Worm (Caenorhabditis elegans) whole organism, L4 larva: Measurements from ENCODE around the gene nlp-11.

Experiments
- F26F4.8 ChIP-seq: fragments of 200-800 bp; sonication (Bioruptor generic); conservative IDR thresholded peaks from 2 replicates; pipeline ENCODE4 v1.3.6; 2022; ENCODE audit warnings: missing genetic modification characterization, missing compliant biosample characterization
- T20F7.1 ChIP-seq: fragments of 200-800 bp; sonication (Bioruptor generic); optimal IDR thresholded peaks from 2 replicates; lab custom pipeline; 2018; ENCODE audit warnings: mild to moderate bottlenecking, missing genetic modification characterization, missing compliant biosample characterization
- Y48G9A.11 ChIP-seq: fragments of 200-800 bp; sonication (Bioruptor generic); IDR thresholded peaks from 2 replicates; pipeline ENCODE4 v1.3.6; 2022; ENCODE audit warnings: missing genetic modification reagents, missing genetic modification characterization, missing compliant biosample characterization
- ZK337.2 ChIP-seq: fragments of 200-800 bp; sonication (Bioruptor generic); IDR thresholded peaks from 2 replicates; pipeline ENCODE4 v1.3.6; 2022; ENCODE audit warnings: missing genetic modification reagents, missing genetic modification characterization, missing compliant biosample characterization
- ZK546.5 ChIP-seq, 2 experiments: sonication (generic microtip); optimal IDR thresholded peaks; 2 replicates each; lab custom pipeline; 2017; ENCODE audit warnings: missing biosample characterization in 2 of 2, missing genetic modification characterization in 2 of 2
- aha-1 ChIP-seq: fragments of 150-350 bp; peaks from one replicate; lab custom pipeline; 2014; ENCODE audit warnings: missing biosample characterization, missing genetic modification characterization
- attf-4 ChIP-seq: sonication (generic microtip); optimal IDR thresholded peaks from 3 replicates; lab custom pipeline; 2017; ENCODE audit warnings: missing biosample characterization, missing genetic modification characterization
- ceh-20 ChIP-seq: fragments of 200-800 bp; sonication (Bioruptor generic); IDR thresholded peaks from 2 replicates; pipeline ENCODE4 v1.3.6; 2022; ENCODE audit warnings: missing genetic modification reagents, missing genetic modification characterization, missing compliant biosample characterization
- ceh-62 ChIP-seq: sonication (generic microtip); optimal IDR thresholded peaks from 2 replicates; lab custom pipeline; 2017; ENCODE audit warnings: missing biosample characterization, missing genetic modification characterization
- cey-2 ChIP-seq: sonication (generic microtip); optimal IDR thresholded peaks from 3 replicates; lab custom pipeline; 2017; ENCODE audit warnings: missing genetic modification characterization, mild to moderate bottlenecking, missing compliant biosample characterization, antibody characterized with exemption, borderline replicate concordance; ENCODE audit not compliant: insufficient read depth
- ctbp-1 ChIP-seq: fragments of 200-800 bp; sonication (Bioruptor generic); IDR thresholded peaks from 2 replicates; pipeline ENCODE4 v1.3.6; 2022; ENCODE audit warnings: missing genetic modification reagents, missing genetic modification characterization, missing compliant biosample characterization
- daf-12 ChIP-seq: fragments of 150-350 bp; optimal IDR thresholded peaks from 2 replicates; lab custom pipeline; 2014; ENCODE audit warnings: missing biosample characterization, missing genetic modification reagents, missing genetic modification characterization
- daf-16 ChIP-seq, 3 experiments: sonication (generic microtip); optimal IDR thresholded peaks; 2 replicates each; lab custom pipeline; 2016 to 2017; ENCODE audit warnings: missing genetic modification characterization in 3 of 3, missing genetic modification reagents in 3 of 3, mild to moderate bottlenecking in 2 of 3, missing compliant biosample characterization in 2 of 3, missing biosample characterization in 1 of 3, moderate library complexity in 1 of 3
- daf-19 ChIP-seq: fragments of 200-800 bp; sonication (Bioruptor generic); conservative IDR thresholded peaks from 2 replicates; pipeline ENCODE4 v1.3.6; 2022; ENCODE audit warnings: missing genetic modification characterization, missing compliant biosample characterization
- daf-8 ChIP-seq: fragments of 200-800 bp; sonication (Bioruptor generic); IDR thresholded peaks from 2 replicates; pipeline ENCODE4 v1.3.6; 2022; ENCODE audit warnings: missing genetic modification characterization, missing compliant biosample characterization
- dmd-6 ChIP-seq: fragments of 200-800 bp; sonication (Bioruptor generic); IDR thresholded peaks from 2 replicates; pipeline ENCODE4 v1.3.6; 2022; ENCODE audit warnings: missing genetic modification reagents, missing genetic modification characterization, missing compliant biosample characterization
- dmd-9 ChIP-seq: fragments of 200-800 bp; sonication (Bioruptor generic); IDR thresholded peaks from 2 replicates; pipeline ENCODE4 v1.3.6; 2022; ENCODE audit warnings: missing genetic modification reagents, missing genetic modification characterization, missing compliant biosample characterization
- dve-1 ChIP-seq: sonication (generic microtip); optimal IDR thresholded peaks from 2 replicates; lab custom pipeline; 2017; ENCODE audit warnings: antibody characterized with exemption, mild to moderate bottlenecking, missing genetic modification characterization, missing compliant biosample characterization; ENCODE audit not compliant: insufficient read depth
- egl-43 ChIP-seq: fragments of 200-800 bp; sonication (Bioruptor generic); IDR thresholded peaks from 2 replicates; pipeline ENCODE4 v1.3.6; 2022; ENCODE audit warnings: missing genetic modification reagents, missing genetic modification characterization, missing compliant biosample characterization
- fkh-10 ChIP-seq: fragments of 150-350 bp; optimal IDR thresholded peaks from 2 replicates; lab custom pipeline; 2014; ENCODE audit warnings: missing biosample characterization, missing genetic modification reagents, missing genetic modification characterization
- hif-1 ChIP-seq, 2 experiments: sonication (generic microtip); optimal IDR thresholded peaks; 2 replicates each; lab custom pipeline; 2016 to 2017; ENCODE audit warnings: missing compliant biosample characterization in 2 of 2, missing genetic modification characterization in 2 of 2, missing genetic modification reagents in 2 of 2, missing genotype in 2 of 2, mild to moderate bottlenecking in 1 of 2
- hlh-11 ChIP-seq: fragments of 200-800 bp; sonication (Bioruptor generic); optimal IDR thresholded peaks from 2 replicates; lab custom pipeline; 2018; ENCODE audit warnings: mild to moderate bottlenecking, missing genetic modification characterization, missing compliant biosample characterization
- hlh-30 ChIP-seq: sonication (generic microtip); optimal IDR thresholded peaks from 2 replicates; lab custom pipeline; 2017; ENCODE audit warnings: antibody characterized with exemption, mild to moderate bottlenecking, missing genetic modification characterization, missing compliant biosample characterization; ENCODE audit not compliant: insufficient read depth
- hmg-1.1 ChIP-seq: fragments of 200-800 bp; sonication (Bioruptor generic); IDR thresholded peaks from 2 replicates; pipeline ENCODE4 v1.3.6; 2022; ENCODE audit warnings: missing genetic modification reagents, missing genetic modification characterization, missing compliant biosample characterization
- lin-13 ChIP-seq: fragments of 150-350 bp; optimal IDR thresholded peaks from 2 replicates; lab custom pipeline; 2014; ENCODE audit warnings: missing biosample characterization, missing genetic modification reagents, missing genetic modification characterization
- lin-15B ChIP-seq: fragments of 150-350 bp; sonication (generic microtip); optimal IDR thresholded peaks from 3 replicates; lab custom pipeline; 2014; ENCODE audit warnings: missing biosample characterization, missing genetic modification characterization
- lsy-2 ChIP-seq, 2 experiments: fragments of 150-350 bp in 1 of 2; sonication (generic microtip) in 1 of 2; optimal IDR thresholded peaks; 2 replicates each; lab custom pipeline; 2014 to 2017; ENCODE audit warnings: missing biosample characterization in 2 of 2, missing genetic modification characterization in 2 of 2
- madf-5 ChIP-seq, 2 experiments: fragments of 200-800 bp; sonication (Bioruptor generic); IDR thresholded peaks; 2 replicates each; pipeline ENCODE4 v1.3.6; 2022; ENCODE audit warnings: missing compliant biosample characterization in 2 of 2, missing genetic modification characterization in 2 of 2
- madf-9 ChIP-seq: fragments of 200-800 bp; sonication (Bioruptor generic); conservative IDR thresholded peaks from 2 replicates; pipeline ENCODE4 v1.3.6; 2022; ENCODE audit warnings: missing genetic modification reagents, missing genetic modification characterization, missing compliant biosample characterization
- mdl-1 ChIP-seq, 2 experiments: fragments of 150-350 bp in 1 of 2; sonication (generic microtip) in 1 of 2; optimal IDR thresholded peaks; 2 replicates each; lab custom pipeline; 2014 to 2017; ENCODE audit warnings: missing biosample characterization in 2 of 2, missing genetic modification characterization in 2 of 2
- mdt-29 ChIP-seq: fragments of 200-800 bp; sonication (Bioruptor generic); IDR thresholded peaks from 2 replicates; pipeline ENCODE4 v1.3.6; 2022; ENCODE audit warnings: missing genetic modification reagents, missing genetic modification characterization, missing compliant biosample characterization
- nhr-10 ChIP-seq: fragments of 150-350 bp; optimal IDR thresholded peaks from 2 replicates; lab custom pipeline; 2014; ENCODE audit warnings: missing biosample characterization, missing genetic modification characterization
- nhr-6 ChIP-seq: fragments of 150-350 bp; optimal IDR thresholded peaks from 2 replicates; lab custom pipeline; 2014; ENCODE audit warnings: missing biosample characterization, missing genetic modification characterization
- nhr-76 ChIP-seq: fragments of 150-350 bp; optimal IDR thresholded peaks from 2 replicates; lab custom pipeline; 2014; ENCODE audit warnings: missing biosample characterization, missing genetic modification characterization
- pha-4 ChIP-seq, 2 experiments: fragments of 150-350 bp in 1 of 2; fragments of 200-800 bp in 1 of 2; sonication (Bioruptor generic) in 1 of 2; IDR thresholded peaks in 1 of 2; optimal IDR thresholded peaks in 1 of 2; 2 replicates each; pipeline versions ENCODE4 v1.3.6 to Lab custom; 2014 to 2022; ENCODE audit warnings: missing genetic modification characterization in 2 of 2, missing genetic modification reagents in 2 of 2, missing biosample characterization in 1 of 2, missing compliant biosample characterization in 1 of 2
- php-3 ChIP-seq: fragments of 200-800 bp; sonication (Bioruptor generic); IDR thresholded peaks from 2 replicates; pipeline ENCODE4 v1.3.6; 2022; ENCODE audit warnings: missing genetic modification reagents, missing genetic modification characterization, missing compliant biosample characterization
- saeg-2 ChIP-seq: fragments of 200-800 bp; sonication (Bioruptor generic); IDR thresholded peaks from 2 replicates; pipeline ENCODE4 v1.3.6; 2022; ENCODE audit warnings: missing genetic modification reagents, missing genetic modification characterization, missing compliant biosample characterization
- sdz-12 ChIP-seq: fragments of 200-800 bp; sonication (Bioruptor generic); optimal IDR thresholded peaks from 2 replicates; lab custom pipeline; 2018; ENCODE audit warnings: mild to moderate bottlenecking, missing genetic modification characterization, missing compliant biosample characterization
- set-16 ChIP-seq: fragments of 200-800 bp; sonication (Bioruptor generic); IDR thresholded peaks from 2 replicates; pipeline ENCODE4 v1.3.6; 2022; ENCODE audit warnings: missing genetic modification reagents, missing genetic modification characterization, missing compliant biosample characterization
- spr-1 ChIP-seq: sonication (generic microtip); optimal IDR thresholded peaks from 2 replicates; lab custom pipeline; 2016; ENCODE audit warnings: mild to moderate bottlenecking, missing genetic modification characterization, missing compliant biosample characterization
- spr-3 ChIP-seq: fragments of 200-800 bp; sonication (Bioruptor generic); optimal IDR thresholded peaks from 2 replicates; lab custom pipeline; 2018; ENCODE audit warnings: mild to moderate bottlenecking, missing genetic modification characterization, missing compliant biosample characterization
- tra-1 ChIP-seq: fragments of 200-800 bp; sonication (Bioruptor generic); IDR thresholded peaks from 2 replicates; pipeline ENCODE4 v1.3.6; 2022; ENCODE audit warnings: missing genetic modification reagents, missing genetic modification characterization, missing compliant biosample characterization
- unc-62 ChIP-seq, 3 experiments: fragments of 150-350 bp in 1 of 3; sonication (generic microtip); optimal IDR thresholded peaks in 2 of 3; peaks in 1 of 3; 1 replicate in 1 of 3; 2 replicates in 2 of 3; lab custom pipeline; 2014 to 2017; ENCODE audit warnings: missing biosample characterization in 3 of 3, missing genetic modification characterization in 3 of 3, missing genetic modification reagents in 3 of 3, missing genotype in 1 of 3
- vab-7 ChIP-seq: fragments of 200-800 bp; sonication (Bioruptor generic); IDR thresholded peaks from 2 replicates; pipeline ENCODE4 v1.3.6; 2022; ENCODE audit warnings: missing genetic modification reagents, missing genetic modification characterization, missing compliant biosample characterization
- zfp-3 ChIP-seq: fragments of 200-800 bp; sonication (Bioruptor generic); conservative IDR thresholded peaks from 2 replicates; pipeline ENCODE4 v1.3.6; 2022; ENCODE audit warnings: missing genetic modification reagents, missing genetic modification characterization, missing compliant biosample characterization

The nlp-11 gene

DNA sequence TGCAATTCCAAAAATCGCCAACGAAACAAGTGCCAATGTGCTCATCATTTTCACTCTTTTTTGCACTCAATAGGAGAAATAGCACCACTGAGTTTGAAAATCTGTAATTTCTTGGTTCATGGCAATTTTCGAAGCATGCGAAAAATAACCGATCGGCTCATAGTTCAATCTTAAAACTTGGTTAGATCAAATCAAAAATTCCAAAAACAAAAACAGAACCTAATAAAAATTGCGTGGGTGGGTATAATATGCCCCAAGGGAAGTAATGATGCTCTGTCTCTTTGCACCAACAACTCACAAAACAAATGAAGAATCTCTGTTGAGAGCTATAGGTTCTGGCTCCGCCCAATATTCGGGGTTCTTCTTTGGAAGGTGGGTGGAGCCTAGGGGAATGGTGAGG, at the start of gene nlp-11:
TSS of gene nlp-11 (minus strand) at position 101 of the 400 bp plus-strand sequence.
- TF ChIP-seq dmd-9 (GFP tag; lab: Robert Waterston, UW): no peak
- peak in 1 of 2 experiments; percentile 57 for TF ChIP-seq unc-62 (GFP tag; optimal IDR thresholded peaks at IDR 0.05 in 1 of 2; lab: Kevin White, UChicago)
- TF ChIP-seq unc-62 (tag; optimal IDR thresholded peaks at IDR 0.05; lab: Kevin White, UChicago): no peak
- TF ChIP-seq, all 104 proteins: peak for 1

DNA sequence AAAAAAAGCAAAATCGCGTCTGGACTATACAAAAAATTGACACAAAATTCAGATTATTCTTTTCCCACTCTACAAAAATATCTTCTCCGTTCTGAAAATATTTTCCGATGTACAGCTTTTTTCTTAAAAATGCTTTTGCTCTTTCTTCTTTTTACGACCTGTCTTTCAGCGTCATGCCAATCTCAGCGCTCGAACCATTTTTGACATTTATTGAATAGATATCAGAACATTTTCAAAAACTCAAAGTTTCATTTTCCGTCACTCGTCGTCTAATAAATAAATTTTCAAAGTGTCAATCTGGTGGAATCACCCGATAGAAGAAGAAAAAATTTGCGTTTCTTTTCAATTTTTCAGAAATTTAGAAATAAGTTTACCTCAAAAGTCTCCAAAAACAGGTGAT, 49.7 kb upstream of the nlp-11 start:
- peak; percentile 42 for TF ChIP-seq aha-1 (tag; lab: Kevin White, UChicago)
- no peak for TF ChIP-seq lin-15B (tag; lab: Kevin White, UChicago)
- TF ChIP-seq lin-13: no peak
- TF ChIP-seq tra-1: peak; percentile 62
- TF ChIP-seq pha-4 (GFP tag; IDR thresholded peaks at IDR 0.05; lab: Robert Waterston, UW): peak; percentile 29; the same call in 1 of the 2 replicates
- no peak for TF ChIP-seq pha-4 (tag; optimal IDR thresholded peaks at IDR 0.05; lab: Kevin White, UChicago)
- no peak for TF ChIP-seq cey-2 (tag; lab: Kevin White, UChicago)
- no peak for TF ChIP-seq Y48G9A.11
- no peak for TF ChIP-seq fkh-10 (GFP tag; lab: Kevin White, UChicago)
- no peak for TF ChIP-seq nhr-6
- no peak for TF ChIP-seq hlh-30 (tag; lab: Kevin White, UChicago)
- no peak for TF ChIP-seq ZK546.5 (tag; optimal IDR thresholded peaks at IDR 0.05; lab: Kevin White, UChicago)
- TF ChIP-seq F26F4.8 (GFP tag; lab: Robert Waterston, UW): no peak
- TF ChIP-seq T20F7.1 (GFP tag; lab: Kevin White, UChicago): peak; percentile 8
- TF ChIP-seq nhr-76 (tag; lab: Kevin White, UChicago): no peak
- TF ChIP-seq ceh-20 (GFP tag; lab: Robert Waterston, UW): no peak
- TF ChIP-seq dve-1: peak; percentile 78
- peak in 1 of 2 experiments; percentile 82 for TF ChIP-seq unc-62 (GFP tag; optimal IDR thresholded peaks at IDR 0.05 in 1 of 2; lab: Kevin White, UChicago)
- TF ChIP-seq unc-62 (tag; optimal IDR thresholded peaks at IDR 0.05; lab: Kevin White, UChicago): no peak
- no peak for TF ChIP-seq zfp-3 (GFP tag; lab: Robert Waterston, UW)
- TF ChIP-seq dmd-6 (GFP tag; lab: Robert Waterston, UW): peak; percentile 91
- TF ChIP-seq hlh-11 (tag; lab: Kevin White, UChicago): peak; percentile 16
- peak; percentile 48; the same call in 1 of the 2 replicates for TF ChIP-seq mdt-29 (GFP tag; lab: Robert Waterston, UW)
- TF ChIP-seq daf-16 (GFP tag; optimal IDR thresholded peaks at IDR 0.05; lab: Kevin White, UChicago): no peak
- peak; percentile 46 for TF ChIP-seq daf-16 (tag; optimal IDR thresholded peaks at IDR 0.05; lab: Kevin White, UChicago)
- TF ChIP-seq sdz-12 (GFP tag; lab: Kevin White, UChicago): no peak
- TF ChIP-seq lsy-2 (tag; optimal IDR thresholded peaks at IDR 0.05; lab: Kevin White, UChicago): peak in 1 of 2 experiments; percentile 3
- TF ChIP-seq php-3: peak; percentile 89
- no peak for TF ChIP-seq spr-3 (GFP tag; lab: Kevin White, UChicago)
- no peak for TF ChIP-seq vab-7 (GFP tag; lab: Robert Waterston, UW)
- TF ChIP-seq daf-8: no peak
- no peak for TF ChIP-seq attf-4 (tag; lab: Kevin White, UChicago)
- TF ChIP-seq ceh-62 (tag; lab: Kevin White, UChicago): no peak
- TF ChIP-seq egl-43 (GFP tag; lab: Robert Waterston, UW): no peak
- TF ChIP-seq daf-19 (GFP tag; lab: Robert Waterston, UW): no peak
- TF ChIP-seq saeg-2 (GFP tag; lab: Robert Waterston, UW): no peak
- TF ChIP-seq ZK337.2 (GFP tag; lab: Robert Waterston, UW): no peak

ce11 chrII:9740552-9740951, 48.8 kb upstream of the nlp-11 start:
- no peak for TF ChIP-seq spr-3 (GFP tag; lab: Kevin White, UChicago)
- TF ChIP-seq lsy-2 (tag; optimal IDR thresholded peaks at IDR 0.05; lab: Kevin White, UChicago): peak in 1 of 2 experiments; percentile 81
- 0 out of 2 replicates have a peak, but pooled peaks have one; percentile 21 for TF ChIP-seq hmg-1.1 (GFP tag; lab: Robert Waterston, UW)
- TF ChIP-seq lin-13: no peak
- TF ChIP-seq php-3: no peak
- no peak for TF ChIP-seq zfp-3 (GFP tag; lab: Robert Waterston, UW)
- no peak for TF ChIP-seq spr-1
- TF ChIP-seq ctbp-1 (GFP tag; lab: Robert Waterston, UW): no peak
- TF ChIP-seq madf-9: no peak
- no peak for TF ChIP-seq madf-5 (GFP tag; IDR thresholded peaks at IDR 0.05; lab: Robert Waterston, UW)
- peak; percentile 52 for TF ChIP-seq nhr-10 (tag; lab: Kevin White, UChicago)
- TF ChIP-seq daf-16 (GFP tag; optimal IDR thresholded peaks at IDR 0.05; lab: Kevin White, UChicago): peak in 1 of 2 experiments; percentile 24
- TF ChIP-seq daf-16 (tag; optimal IDR thresholded peaks at IDR 0.05; lab: Kevin White, UChicago): peak; percentile 87
- no peak for TF ChIP-seq hif-1 (tag; optimal IDR thresholded peaks at IDR 0.05; lab: Kevin White, UChicago)
- no peak for TF ChIP-seq daf-12 (tag; lab: Kevin White, UChicago)
- TF ChIP-seq set-16 (GFP tag; lab: Robert Waterston, UW): no peak
- TF ChIP-seq mdl-1 (tag; optimal IDR thresholded peaks at IDR 0.05; lab: Kevin White, UChicago): peak in 1 of 2 experiments; percentile 46
